Fruit fly (Drosophila melanogaster) whole organism, embryonic: ENCODE results near the gene dysc.

Experiments
- Adf1 ChIP-seq: fragments of 200-800 bp; sonication (Bioruptor generic); IDR thresholded peaks from 2 replicates; pipeline ENCODE4 v1.3.6; 2022; ENCODE audit warnings: missing biosample characterization, missing genetic modification characterization
- Atf-2 ChIP-seq: fragments of 200-800 bp; sonication (Bioruptor generic); optimal IDR thresholded peaks from 2 replicates; lab custom pipeline; 2016; ENCODE audit warnings: missing biosample characterization, missing genetic modification characterization
- CG10209 ChIP-seq: fragments of 200-800 bp; sonication (Bioruptor generic); optimal IDR thresholded peaks from 3 replicates; lab custom pipeline; 2017; ENCODE audit warnings: missing biosample characterization, mild to moderate bottlenecking, missing genetic modification characterization, missing genetic modification reagents
- CG1024 ChIP-seq: fragments of 200-800 bp; sonication (Bioruptor generic); IDR thresholded peaks from 2 replicates; pipeline ENCODE4 v1.3.6; 2022; ENCODE audit warnings: missing biosample characterization, missing genetic modification characterization
- CG13424 ChIP-seq: fragments of 200-800 bp; sonication (Bioruptor generic); optimal IDR thresholded peaks from 2 replicates; lab custom pipeline; 2019; ENCODE audit warnings: missing biosample characterization, mild to moderate bottlenecking, missing genetic modification characterization, moderate library complexity
- CG13624 ChIP-seq: fragments of 200-800 bp; sonication (Bioruptor generic); optimal IDR thresholded peaks from 2 replicates; lab custom pipeline; 2016; ENCODE audit warnings: missing biosample characterization, missing genetic modification characterization
- CG14667 ChIP-seq: fragments of 200-800 bp; sonication (Bioruptor generic); IDR thresholded peaks from 2 replicates; pipeline ENCODE4 v1.3.6; 2022; ENCODE audit warnings: missing biosample characterization, missing genetic modification characterization
- CG15011 ChIP-seq: fragments of 200-800 bp; sonication (Bioruptor generic); optimal IDR thresholded peaks from 3 replicates; lab custom pipeline; 2018; ENCODE audit warnings: missing biosample characterization, mild to moderate bottlenecking, missing genetic modification characterization
- CG15601 ChIP-seq: fragments of 200-800 bp; sonication (Bioruptor generic); optimal IDR thresholded peaks from 3 replicates; lab custom pipeline; 2019; ENCODE audit warnings: missing biosample characterization, mild to moderate bottlenecking, missing genetic modification characterization, moderate library complexity
- CG1602 ChIP-seq: fragments of 200-800 bp; sonication (Bioruptor generic); optimal IDR thresholded peaks from 3 replicates; lab custom pipeline; 2016; ENCODE audit warnings: missing biosample characterization, missing genetic modification characterization
- CG1647 ChIP-seq: fragments of 200-800 bp; sonication (Bioruptor generic); optimal IDR thresholded peaks from 3 replicates; lab custom pipeline; 2016; ENCODE audit warnings: missing biosample characterization, missing genetic modification characterization
- CG17186 ChIP-seq: fragments of 200-800 bp; sonication (Bioruptor generic); optimal IDR thresholded peaks from 3 replicates; lab custom pipeline; 2017; ENCODE audit warnings: missing biosample characterization, missing genetic modification reagents, missing genetic modification characterization
- CG17385 ChIP-seq: fragments of 200-800 bp; sonication (Bioruptor generic); optimal IDR thresholded peaks from 3 replicates; lab custom pipeline; 2018; ENCODE audit warnings: missing biosample characterization, mild to moderate bottlenecking, missing genetic modification characterization
- CG2202 ChIP-seq: fragments of 200-800 bp; sonication (Bioruptor generic); optimal IDR thresholded peaks from 2 replicates; lab custom pipeline; 2018; ENCODE audit warnings: missing biosample characterization, mild to moderate bottlenecking, missing genetic modification characterization
- CG2678 ChIP-seq: fragments of 200-800 bp; sonication (Bioruptor generic); optimal IDR thresholded peaks from 3 replicates; lab custom pipeline; 2019; ENCODE audit warnings: missing biosample characterization, mild to moderate bottlenecking, missing genetic modification characterization, moderate library complexity
- CG2889 ChIP-seq: fragments of 200-800 bp; sonication (Bioruptor generic); IDR thresholded peaks from 3 replicates; pipeline ENCODE4 v1.3.6; 2022; ENCODE audit warnings: missing biosample characterization, missing genetic modification characterization
- CG32772 ChIP-seq: fragments of 200-800 bp; sonication (Bioruptor generic); IDR thresholded peaks from 2 replicates; pipeline ENCODE4 v1.3.6; 2022; ENCODE audit warnings: missing biosample characterization, missing genetic modification characterization
- CG34376 ChIP-seq: fragments of 200-800 bp; sonication (Bioruptor generic); optimal IDR thresholded peaks from 2 replicates; lab custom pipeline; 2018; ENCODE audit warnings: missing biosample characterization, mild to moderate bottlenecking, missing genetic modification characterization
- CG34422 ChIP-seq: fragments of 200-800 bp; sonication (Bioruptor generic); IDR thresholded peaks from 3 replicates; pipeline ENCODE4 v1.3.6; 2022; ENCODE audit warnings: missing biosample characterization, missing genetic modification characterization
- CG4404 ChIP-seq: fragments of 200-800 bp; sonication (Bioruptor generic); IDR thresholded peaks from 2 replicates; pipeline ENCODE4 v1.3.6; 2022; ENCODE audit warnings: missing biosample characterization, missing genetic modification characterization
- CG7745 ChIP-seq: fragments of 200-800 bp; sonication (Bioruptor generic); optimal IDR thresholded peaks from 2 replicates; lab custom pipeline; 2018; ENCODE audit warnings: missing biosample characterization, mild to moderate bottlenecking, missing genetic modification characterization, moderate library complexity
- CG7963 ChIP-seq: fragments of 200-800 bp; sonication (Bioruptor generic); IDR thresholded peaks from 3 replicates; pipeline ENCODE4 v1.3.6; 2022; ENCODE audit warnings: missing biosample characterization, missing genetic modification characterization; ENCODE audit not compliant: partially characterized antibody
- CG8765 ChIP-seq: fragments of 200-800 bp; sonication (Bioruptor generic); IDR thresholded peaks from 2 replicates; pipeline ENCODE4 v1.3.6; 2022; ENCODE audit warnings: missing biosample characterization, missing genetic modification characterization
- CG9797 ChIP-seq: fragments of 200-800 bp; sonication (Bioruptor generic); optimal IDR thresholded peaks from 3 replicates; lab custom pipeline; 2018; ENCODE audit warnings: missing biosample characterization, mild to moderate bottlenecking, missing genetic modification characterization
- CTCF ChIP-seq: fragments of 200-800 bp; sonication (Bioruptor generic); optimal IDR thresholded peaks from 2 replicates; lab custom pipeline; 2017; ENCODE audit warnings: missing biosample characterization, mild to moderate bottlenecking, missing genetic modification characterization, moderate library complexity
- Dad ChIP-seq: fragments of 200-800 bp; sonication (Bioruptor generic); optimal IDR thresholded peaks from 3 replicates; lab custom pipeline; 2016; ENCODE audit warnings: missing biosample characterization, missing genetic modification characterization
- E2f2 ChIP-seq: fragments of 200-800 bp; sonication (Bioruptor generic); IDR thresholded peaks from 2 replicates; pipeline ENCODE4 v1.3.6; 2022; ENCODE audit warnings: missing biosample characterization, missing genetic modification characterization
- Fer1 ChIP-seq: fragments of 200-800 bp; sonication (Bioruptor generic); optimal IDR thresholded peaks from 2 replicates; lab custom pipeline; 2017; ENCODE audit warnings: missing biosample characterization, mild to moderate bottlenecking, missing genetic modification characterization
- Fer3 ChIP-seq: fragments of 200-800 bp; sonication (Bioruptor generic); optimal IDR thresholded peaks from 2 replicates; lab custom pipeline; 2018; ENCODE audit warnings: missing biosample characterization, mild to moderate bottlenecking, missing genetic modification characterization, moderate library complexity
- Hr39 ChIP-seq: fragments of >200 bp; optimal IDR thresholded peaks from 2 replicates; lab custom pipeline; 2017
- Hsf ChIP-seq: fragments of 200-800 bp; sonication (Bioruptor generic); optimal IDR thresholded peaks from 3 replicates; lab custom pipeline; 2016; ENCODE audit warnings: missing biosample characterization, missing genetic modification characterization
- Lpt ChIP-seq: fragments of >200 bp; optimal IDR thresholded peaks from 2 replicates; lab custom pipeline; 2018; ENCODE audit warnings: missing biosample characterization, missing genetic modification characterization
- Nf-YC ChIP-seq: fragments of 200-800 bp; optimal IDR thresholded peaks from 3 replicates; lab custom pipeline; 2019; ENCODE audit warnings: missing biosample characterization, mild to moderate bottlenecking, missing genetic modification characterization, moderate library complexity
- NfI ChIP-seq: fragments of 200-800 bp; sonication (Bioruptor generic); optimal IDR thresholded peaks from 3 replicates; lab custom pipeline; 2018; ENCODE audit warnings: missing biosample characterization, mild to moderate bottlenecking, missing genetic modification characterization, moderate library complexity
- Oaz ChIP-seq: fragments of 200-800 bp; sonication (Bioruptor generic); IDR thresholded peaks from 2 replicates; pipeline ENCODE4 v1.3.6; 2022; ENCODE audit warnings: missing biosample characterization, missing genetic modification characterization
- Opbp ChIP-seq: fragments of 200-800 bp; sonication (Bioruptor generic); IDR thresholded peaks from 3 replicates; pipeline ENCODE4 v1.3.6; 2022; ENCODE audit warnings: missing biosample characterization, missing genetic modification characterization; ENCODE audit not compliant: partially characterized antibody
- TFAM ChIP-seq: fragments of 200-800 bp; sonication (Bioruptor generic); optimal IDR thresholded peaks from 2 replicates; lab custom pipeline; 2017; ENCODE audit warnings: missing biosample characterization, missing genetic modification characterization, inconsistent platforms
- ara ChIP-seq: fragments of 200-800 bp; sonication (Bioruptor generic); IDR thresholded peaks from 2 replicates; pipeline ENCODE4 v1.3.6; 2022; ENCODE audit warnings: missing biosample characterization, missing genetic modification characterization
- bigmax ChIP-seq: fragments of 200-800 bp; sonication (Bioruptor generic); optimal IDR thresholded peaks from 2 replicates; lab custom pipeline; 2018; ENCODE audit warnings: missing biosample characterization, mild to moderate bottlenecking, missing genetic modification characterization
- dati ChIP-seq: fragments of 200-800 bp; sonication (Bioruptor generic); IDR thresholded peaks from 2 replicates; pipeline ENCODE4 v1.3.6; 2022; ENCODE audit warnings: missing biosample characterization, missing genetic modification characterization
- disco-r ChIP-seq: fragments of 200-800 bp; sonication (Bioruptor generic); optimal IDR thresholded peaks from 2 replicates; lab custom pipeline; 2016; ENCODE audit warnings: missing biosample characterization, missing genetic modification characterization
- emc ChIP-seq: fragments of 200-800 bp; sonication (Bioruptor generic); optimal IDR thresholded peaks from 2 replicates; lab custom pipeline; 2016; ENCODE audit warnings: missing biosample characterization, missing genetic modification characterization
- exex ChIP-seq: fragments of 200-800 bp; sonication (Bioruptor generic); optimal IDR thresholded peaks from 4 replicates; lab custom pipeline; 2018; ENCODE audit warnings: missing biosample characterization, mild to moderate bottlenecking, missing genetic modification characterization, moderate library complexity
- gsb ChIP-seq: fragments of 200-800 bp; sonication (Bioruptor generic); IDR thresholded peaks from 2 replicates; pipeline ENCODE4 v1.3.6; 2022; ENCODE audit warnings: missing biosample characterization, missing genetic modification characterization
- ham ChIP-seq: fragments of 200-800 bp; sonication (Bioruptor generic); IDR thresholded peaks from 2 replicates; pipeline ENCODE4 v1.3.6; 2022; ENCODE audit warnings: missing biosample characterization, missing genetic modification characterization
- kay ChIP-seq: fragments of 200-800 bp; sonication (Bioruptor generic); optimal IDR thresholded peaks from 2 replicates; lab custom pipeline; 2016; ENCODE audit warnings: missing biosample characterization, missing genetic modification characterization
- lbe ChIP-seq: fragments of 200-800 bp; sonication (Bioruptor generic); optimal IDR thresholded peaks from 2 replicates; lab custom pipeline; 2016; ENCODE audit warnings: missing biosample characterization, mild to moderate bottlenecking, missing genetic modification characterization
- mld ChIP-seq: fragments of 200-800 bp; sonication (Bioruptor generic); IDR thresholded peaks from 3 replicates; pipeline ENCODE4 v1.3.6; 2022; ENCODE audit warnings: missing biosample characterization, missing genetic modification characterization; ENCODE audit not compliant: partially characterized antibody
- nerfin-2 ChIP-seq: fragments of 200-800 bp; sonication (Bioruptor generic); IDR thresholded peaks from 2 replicates; pipeline ENCODE4 v1.3.6; 2022; ENCODE audit warnings: missing biosample characterization, missing genetic modification characterization; ENCODE audit not compliant: partially characterized antibody
- org-1 ChIP-seq: fragments of 200-800 bp; sonication (Bioruptor generic); optimal IDR thresholded peaks from 2 replicates; lab custom pipeline; 2017; ENCODE audit warnings: missing biosample characterization, missing genetic modification characterization

Gene dysc

DNA sequence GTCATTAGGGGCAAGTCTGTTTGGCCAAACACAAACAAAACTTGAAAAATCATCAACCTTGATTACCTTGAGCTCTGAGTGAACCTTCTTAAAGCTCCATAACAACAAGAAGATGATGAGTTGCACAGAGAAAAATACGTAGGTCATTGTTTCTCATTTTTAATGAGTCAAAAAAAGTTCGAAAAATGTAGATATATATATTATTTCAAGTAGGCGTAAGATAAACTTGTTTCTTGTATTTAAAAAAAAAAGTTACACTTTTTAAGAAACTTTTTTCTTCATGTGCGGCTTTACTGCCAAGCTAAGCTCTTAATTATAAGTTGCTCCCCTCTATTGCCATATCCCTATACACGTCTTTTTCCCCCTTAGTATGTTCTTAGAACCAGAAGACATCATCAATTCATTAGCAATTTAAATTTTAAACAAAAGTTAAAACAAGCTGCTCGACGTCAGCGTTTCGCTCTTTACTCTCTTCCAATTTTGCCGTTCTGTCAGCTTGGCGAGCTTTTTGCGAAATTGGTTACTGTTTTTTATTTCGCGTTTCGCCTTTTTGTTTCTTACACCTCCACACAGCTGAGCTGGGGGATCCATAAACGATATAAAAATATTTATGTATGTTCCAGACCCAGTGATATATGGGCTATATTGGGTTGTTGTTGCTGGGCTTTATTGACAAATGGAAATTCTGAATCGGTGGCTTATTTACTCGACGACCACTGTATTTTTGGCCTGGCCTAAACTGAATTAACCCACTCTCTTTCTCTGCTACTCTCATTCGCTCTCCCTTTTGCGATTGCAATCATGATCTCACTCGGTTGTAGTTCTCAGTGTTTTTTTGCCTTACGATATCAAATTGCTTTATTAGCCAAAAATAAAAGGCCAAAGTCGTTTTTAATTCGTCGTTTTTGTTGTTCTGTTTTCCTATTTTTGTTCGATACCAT, 20.6 kb upstream of the dysc start:
- TF ChIP-seq CG10209 (GFP tag; lab: Kevin White, UChicago) (peak; percentile 42), CG9797 (GFP tag; lab: Kevin White, UChicago) (no peak), disco-r (no peak), NfI (GFP tag; lab: Kevin White, UChicago) (peak; percentile 29), CG2889 (GFP tag; lab: Robert Waterston, UW) (0 out of 3 replicates have a peak, but pooled peaks have one; percentile 22), CG8765 (no peak), CG15011 (GFP tag; lab: Kevin White, UChicago) (no peak), CG4404 (GFP tag; lab: Robert Waterston, UW) (0 out of 2 replicates have a peak, but pooled peaks have one; percentile 11), CG14667 (GFP tag; lab: Robert Waterston, UW) (peak; percentile 72), TFAM (no peak), org-1 (GFP tag; lab: Kevin White, UChicago) (no peak), ham (GFP tag; lab: Robert Waterston, UW) (no peak), CG32772 (GFP tag; lab: Robert Waterston, UW) (peak; percentile 68), emc (GFP tag; lab: Kevin White, UChicago) (peak; percentile 18), gsb (peak; percentile 59), Adf1 (GFP tag; lab: Robert Waterston, UW) (peak; percentile 47; the same call in 1 of the 2 replicates), Opbp (no peak), Hr39 (lab: Kevin White, UChicago) (no peak), Fer1 (GFP tag; lab: Kevin White, UChicago) (peak; percentile 41), ara (GFP tag; lab: Robert Waterston, UW) (peak; percentile 70), Nf-YC (tag; lab: Kevin White, UChicago) (no peak), Lpt (GFP tag; lab: Kevin White, UChicago) (no peak), mld (GFP tag; lab: Robert Waterston, UW) (no peak), lbe (GFP tag; lab: Kevin White, UChicago) (peak; percentile 52), Dad (GFP tag; lab: Kevin White, UChicago) (no peak), Hsf (GFP tag; lab: Kevin White, UChicago) (peak; percentile 49), CG2202 (tag; lab: Kevin White, UChicago) (peak; percentile 14), CG2678 (tag; lab: Kevin White, UChicago) (peak; percentile 73), CG34422 (GFP tag; lab: Robert Waterston, UW) (no peak), CG1602 (GFP tag; lab: Kevin White, UChicago) (peak; percentile 21), CG13424 (peak; percentile 32), CG17186 (GFP tag; lab: Kevin White, UChicago) (no peak), CG1647 (GFP tag; lab: Kevin White, UChicago) (peak; percentile 35), CTCF (GFP tag; lab: Kevin White, UChicago) (no peak), CG17385 (GFP tag; lab: Kevin White, UChicago) (peak; percentile 33), E2f2 (GFP tag; lab: Robert Waterston, UW) (peak; percentile 16; the same call in 1 of the 2 replicates), exex (tag; lab: Kevin White, UChicago) (no peak), dati (GFP tag; lab: Robert Waterston, UW) (no peak), CG1024 (no peak), CG13624 (GFP tag; lab: Kevin White, UChicago) (no peak), Oaz (GFP tag; lab: Robert Waterston, UW) (0 out of 2 replicates have a peak, but pooled peaks have one; percentile 8), CG7963 (GFP tag; lab: Robert Waterston, UW) (no peak), nerfin-2 (no peak), CG34376 (GFP tag; lab: Kevin White, UChicago) (no peak), Atf-2 (GFP tag; lab: Kevin White, UChicago) (no peak), bigmax (no peak), CG15601 (tag; lab: Kevin White, UChicago) (peak; percentile 49), Fer3 (tag; lab: Kevin White, UChicago) (peak; percentile 57), CG7745 (tag; lab: Kevin White, UChicago) (no peak), kay (GFP tag; lab: Kevin White, UChicago) (no peak)
